Worm (Caenorhabditis elegans) whole organism, L4/young adult: ENCODE results near the gene zipt-7.2.

ENCODE experiments used
- W03F9.2 ChIP-seq: fragments of 150-350 bp; optimal IDR thresholded peaks from 2 replicates; lab custom pipeline; 2014; ENCODE audit warnings: missing biosample characterization, missing genetic modification characterization
- dao-5 ChIP-seq: sonication (generic microtip); optimal IDR thresholded peaks from 2 replicates; lab custom pipeline; 2016; ENCODE audit warnings: missing genotype, missing genetic modification characterization, moderate library complexity, missing compliant biosample characterization
- him-1 ChIP-seq: sonication (generic microtip); optimal IDR thresholded peaks from 2 replicates; lab custom pipeline; 2016; ENCODE audit warnings: missing genotype, missing genetic modification reagents, missing genetic modification characterization, missing compliant biosample characterization

The zipt-7.2 gene

DNA sequence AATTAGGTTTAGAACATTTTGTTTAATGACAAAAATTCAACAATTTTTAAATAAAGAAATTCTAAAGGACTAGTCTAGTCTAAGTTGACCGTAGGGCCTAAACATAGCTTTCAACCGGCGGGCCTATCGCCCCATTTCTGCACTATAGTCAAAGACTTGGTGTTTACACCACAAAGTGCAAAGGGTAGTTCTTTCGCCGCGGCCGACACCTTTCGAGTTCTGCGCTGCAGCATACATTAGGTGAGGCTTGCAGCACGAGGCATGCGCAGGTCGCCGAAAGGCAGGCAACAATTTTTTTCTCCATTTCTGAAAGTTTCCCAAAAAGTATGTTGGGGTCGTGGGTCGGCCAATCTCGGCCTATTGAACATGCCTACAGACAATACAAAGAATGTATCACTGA is 20.8 kb upstream of the zipt-7.2 start:
- TF ChIP-seq dao-5 (tag; lab: Kevin White, UChicago), result no peak
- TF ChIP-seq W03F9.2 (tag; lab: Kevin White, UChicago), result no peak
- TF ChIP-seq him-1, result no peak

- TF ChIP-seq him-1 (no peak), dao-5 (tag; lab: Kevin White, UChicago) (no peak), W03F9.2 (tag; lab: Kevin White, UChicago) (no peak)
Measured at ce11 chrX:15515798-15516197, 8.1 kb upstream of the zipt-7.2 start.

DNA sequence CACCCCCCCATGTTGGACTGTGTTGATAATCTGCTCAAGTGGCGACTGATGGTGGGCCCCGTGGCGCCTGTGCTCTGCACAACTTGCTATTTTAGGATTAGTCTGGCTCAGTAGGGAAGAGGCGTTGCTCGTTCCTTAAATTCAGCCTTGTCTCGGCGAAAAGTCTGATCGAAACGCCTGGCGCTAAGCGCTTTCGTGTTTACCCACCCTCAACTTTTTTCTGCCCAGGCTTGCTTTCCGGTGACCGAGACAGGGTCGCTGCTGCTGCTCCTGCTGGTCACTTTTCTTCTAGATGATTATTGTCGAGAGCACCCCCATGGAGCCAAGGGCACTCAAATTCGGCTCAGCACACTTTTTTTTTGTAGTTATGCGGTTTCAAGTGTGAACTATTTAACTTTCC is 6.9 kb upstream of the zipt-7.2 start:
- TF ChIP-seq W03F9.2 (tag; lab: Kevin White, UChicago) (no peak), him-1 (no peak), dao-5 (tag; lab: Kevin White, UChicago) (no peak)

DNA sequence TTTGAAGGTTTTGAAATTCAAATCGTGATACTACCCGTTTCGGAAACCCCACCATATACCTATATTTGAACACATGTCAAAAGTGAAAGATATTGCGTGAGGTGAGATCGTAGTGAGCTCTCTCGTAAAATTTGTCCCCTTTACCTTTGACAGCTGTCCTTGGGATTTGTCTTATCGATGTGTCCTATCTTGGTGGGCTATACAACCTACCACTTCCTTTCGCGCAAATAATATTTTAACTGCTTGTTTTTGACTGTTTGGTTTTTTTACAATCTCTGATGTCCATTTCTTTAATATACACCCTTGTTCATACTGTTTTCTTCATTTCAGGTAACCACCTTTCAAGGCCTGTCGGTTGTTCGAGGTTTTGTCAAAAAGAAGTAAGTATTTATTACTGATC is 2.0 kb upstream of the zipt-7.2 start, which contains the start of gene eat-20:
Gene eat-20, plus strand, starts transcription at position 331 of the 400 bp plus-strand sequence.
- TF ChIP-seq him-1 (no peak), W03F9.2 (tag; lab: Kevin White, UChicago) (no peak), dao-5 (tag; lab: Kevin White, UChicago) (no peak)

DNA sequence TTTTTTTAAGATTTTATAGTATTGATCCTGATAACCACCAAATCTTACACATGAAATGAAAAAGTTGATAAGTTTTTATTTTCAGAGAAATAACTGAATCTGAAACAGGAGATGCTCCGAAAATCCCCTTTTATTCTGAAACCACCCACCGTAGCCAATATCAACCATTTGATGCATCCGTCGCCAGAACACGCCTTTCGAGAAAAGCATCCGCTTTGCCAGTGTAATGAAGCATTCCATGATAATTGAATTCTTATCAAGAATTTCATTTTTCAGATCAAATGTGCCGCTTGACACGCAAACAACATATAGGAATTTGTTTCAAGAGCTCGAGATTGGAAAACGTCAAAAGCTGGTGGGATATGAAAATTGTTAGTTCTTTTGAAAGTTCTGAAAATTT is 2.9 kb downstream of the zipt-7.2 start, which contains the start of gene tbh-1:
Gene tbh-1, minus strand, starts transcription at position 101 of the 400 bp plus-strand sequence.
- TF ChIP-seq dao-5 (tag; lab: Kevin White, UChicago), result no peak
- no peak for TF ChIP-seq W03F9.2 (tag; lab: Kevin White, UChicago)
- no peak for TF ChIP-seq him-1

- TF ChIP-seq W03F9.2 (tag; lab: Kevin White, UChicago), result no peak
- TF ChIP-seq dao-5 (tag; lab: Kevin White, UChicago), result no peak
- no peak for TF ChIP-seq him-1
Measured at ce11 chrX:15502455-15503174, 5.1 kb downstream of the zipt-7.2 start, which contains the start of gene H13N06.7. TSS of gene H13N06.7 (plus strand) at chrX:15503124.

- TF ChIP-seq him-1 (no peak), W03F9.2 (tag; lab: Kevin White, UChicago) (no peak)
Measured at ce11 chrX:15496927-15497605, 10.6 kb downstream of the zipt-7.2 start, which contains the start of gene suox-1. TSS of gene suox-1 (plus strand) at chrX:15497555.

DNA sequence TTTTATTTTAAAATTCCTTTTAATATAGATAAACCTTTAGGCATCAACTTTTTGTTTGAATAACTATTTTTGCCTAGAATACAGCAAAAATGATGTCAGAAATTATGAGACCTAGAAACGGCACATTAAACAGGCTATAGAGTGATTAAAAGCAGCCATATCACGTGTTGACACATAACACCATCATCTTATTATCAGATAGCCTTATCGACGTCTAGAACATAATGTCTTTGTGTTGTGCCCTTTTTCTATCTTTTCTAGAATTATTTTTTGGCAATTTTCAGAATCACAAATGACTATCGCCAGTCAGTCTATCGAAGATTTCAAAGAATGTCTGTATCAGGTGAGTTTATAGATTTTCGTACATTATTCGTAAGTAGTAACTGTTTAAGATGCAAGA is 13.5 kb downstream of the zipt-7.2 start:
- TF ChIP-seq him-1, result no peak
- TF ChIP-seq W03F9.2 (tag; lab: Kevin White, UChicago), result no peak
- TF ChIP-seq dao-5 (tag; lab: Kevin White, UChicago), result no peak

DNA sequence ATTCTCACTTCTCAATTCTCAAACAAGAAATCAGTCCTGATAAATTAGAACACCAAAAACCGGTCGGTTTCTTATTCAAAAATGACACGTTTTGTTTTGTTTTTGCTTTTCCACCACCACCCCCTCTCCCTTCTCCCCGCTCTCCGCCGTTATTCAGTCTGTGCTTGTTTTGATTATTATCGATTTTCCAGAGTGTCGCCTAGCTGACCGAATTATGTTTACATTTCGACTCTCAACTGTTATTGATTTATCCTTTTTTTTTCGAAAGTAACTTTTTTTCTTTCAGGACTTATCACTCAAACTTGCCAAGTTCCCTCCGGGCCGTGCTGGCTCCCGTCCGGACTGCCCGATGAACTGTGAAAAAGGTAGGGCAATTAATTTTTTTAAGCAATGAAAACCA is 14.4 kb downstream of the zipt-7.2 start, which contains the start of gene gob-1:
Gene gob-1, plus strand, starts transcription at position 281 of the 400 bp plus-strand sequence.
- TF ChIP-seq him-1 (no peak), dao-5 (tag; lab: Kevin White, UChicago) (no peak), W03F9.2 (tag; lab: Kevin White, UChicago) (no peak)

- TF ChIP-seq W03F9.2 (tag; lab: Kevin White, UChicago) (peak; percentile 53), dao-5 (tag; lab: Kevin White, UChicago) (no peak), him-1 (peak; percentile 11)
Measured at ce11 chrX:15492759-15493158, 14.9 kb downstream of the zipt-7.2 start.

DNA sequence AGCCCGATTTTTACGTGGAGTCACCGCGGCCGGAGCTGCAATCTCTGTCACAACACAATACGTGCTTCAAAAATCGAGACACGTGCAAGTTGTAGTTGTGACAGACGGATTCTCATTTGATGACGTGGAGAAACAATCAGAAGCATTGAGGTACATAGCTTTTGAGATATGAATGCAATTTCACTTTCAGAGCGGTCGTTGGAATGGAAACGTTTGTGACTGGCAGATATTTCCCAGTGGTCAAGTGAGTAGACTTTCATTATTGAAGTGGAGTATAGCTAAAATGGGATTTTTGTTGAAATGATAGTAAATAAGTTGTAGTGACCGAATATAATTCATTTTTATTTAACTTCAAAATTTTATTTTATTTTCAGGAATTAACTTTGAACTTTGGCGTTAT is 16.6 kb downstream of the zipt-7.2 start:
- TF ChIP-seq him-1 (no peak), dao-5 (tag; lab: Kevin White, UChicago) (no peak), W03F9.2 (tag; lab: Kevin White, UChicago) (no peak)

ce11 chrX:15487806-15488205 is 19.9 kb downstream of the zipt-7.2 start, which contains the start of gene H13N06.2:
TSS of gene H13N06.2 (plus strand) at chrX:15488106.
- TF ChIP-seq W03F9.2 (tag; lab: Kevin White, UChicago) (no peak), him-1 (no peak), dao-5 (tag; lab: Kevin White, UChicago) (no peak)

DNA sequence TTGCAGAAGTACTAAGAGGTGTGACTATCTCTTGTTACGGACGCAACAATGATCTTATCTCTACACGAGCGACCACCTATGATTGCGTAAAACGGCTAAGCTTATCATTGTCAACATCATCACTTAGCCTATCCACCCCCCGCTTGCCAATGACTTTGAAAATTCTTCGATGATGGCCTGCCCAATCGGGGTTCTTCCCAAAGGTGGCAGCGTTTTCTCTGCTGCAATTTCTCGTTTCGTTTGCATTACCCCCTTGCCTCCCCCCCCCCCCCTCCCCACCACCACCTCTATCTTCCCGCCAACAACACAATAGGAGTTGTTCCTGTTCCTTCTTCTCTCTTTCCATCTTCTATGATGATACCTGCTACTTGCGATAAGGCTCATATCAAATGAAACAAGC is 20.5 kb downstream of the zipt-7.2 start:
- TF ChIP-seq him-1 (no peak), W03F9.2 (tag; lab: Kevin White, UChicago) (no peak)

ce11 chrX:15485262-15485661 is 22.4 kb downstream of the zipt-7.2 start:
- TF ChIP-seq W03F9.2 (tag; lab: Kevin White, UChicago) (no peak), him-1 (no peak), dao-5 (tag; lab: Kevin White, UChicago) (no peak)
